Fruit fly (Drosophila melanogaster) whole organism, wandering third instar larva: ENCODE measurements around the gene Fur1.

Experiments
- Abd-B ChIP-seq: fragments of >200 bp; optimal IDR thresholded peaks from 2 replicates; lab custom pipeline; 2017; ENCODE audit warnings: missing biosample characterization, missing genetic modification characterization
- CG32264 ChIP-seq: fragments of 200-800 bp; sonication (Bioruptor generic); optimal IDR thresholded peaks from 2 replicates; lab custom pipeline; 2016; ENCODE audit warnings: missing biosample characterization, missing genetic modification characterization
- CG9705 ChIP-seq: fragments of 200-800 bp; sonication (Bioruptor generic); optimal IDR thresholded peaks from 2 replicates; lab custom pipeline; 2018; ENCODE audit warnings: missing biosample characterization, mild to moderate bottlenecking, missing genetic modification characterization
- CrebA ChIP-seq: fragments of 200-800 bp; sonication (Bioruptor generic); optimal IDR thresholded peaks from 2 replicates; lab custom pipeline; 2016; ENCODE audit warnings: missing biosample characterization, mild to moderate bottlenecking, missing genetic modification characterization, borderline replicate concordance
- Dfd ChIP-seq: fragments of >200 bp; optimal IDR thresholded peaks from 2 replicates; lab custom pipeline; 2017; ENCODE audit warnings: missing biosample characterization, missing genetic modification characterization
- Dif ChIP-seq: fragments of 200-275, 200-300 bp; sonication (Bioruptor generic); optimal IDR thresholded peaks from 2 replicates; lab custom pipeline; 2018; ENCODE audit warnings: missing biosample characterization, missing genetic modification characterization; ENCODE audit not compliant: partially characterized antibody
- GATAd ChIP-seq: sonication (Bioruptor generic); optimal IDR thresholded peaks from 2 replicates; lab custom pipeline; 2016; ENCODE audit warnings: missing biosample characterization, missing genetic modification characterization
- HLH106 ChIP-seq: fragments of 200-800 bp; optimal IDR thresholded peaks from 3 replicates; lab custom pipeline; 2019; ENCODE audit warnings: missing biosample characterization, mild to moderate bottlenecking, missing genetic modification characterization, moderate library complexity
- Hnf4 ChIP-seq: fragments of 200-800 bp; sonication (Bioruptor generic); optimal IDR thresholded peaks from 2 replicates; lab custom pipeline; 2016; ENCODE audit warnings: missing biosample characterization, mild to moderate bottlenecking, missing genetic modification characterization
- Hr78 ChIP-seq: fragments of >200 bp; optimal IDR thresholded peaks from 2 replicates; lab custom pipeline; 2017; ENCODE audit warnings: missing biosample characterization, missing genetic modification characterization
- Hr83 ChIP-seq: fragments of 200-300 bp; sonication (Bioruptor generic); optimal IDR thresholded peaks from 2 replicates; lab custom pipeline; 2016; ENCODE audit warnings: missing biosample characterization, mild to moderate bottlenecking, missing genetic modification characterization, moderate library complexity; ENCODE audit not compliant: poor library complexity, severe bottlenecking
- Jra ChIP-seq: sonication (Bioruptor generic); optimal IDR thresholded peaks from 2 replicates; lab custom pipeline; 2016; ENCODE audit warnings: missing biosample characterization, missing genetic modification characterization
- Myc ChIP-seq: fragments of >200 bp; optimal IDR thresholded peaks from 2 replicates; lab custom pipeline; 2017
- N ChIP-seq: fragments of >200 bp; optimal IDR thresholded peaks from 2 replicates; lab custom pipeline; 2018; ENCODE audit warnings: missing biosample characterization, missing external identifiers, missing genetic modification characterization
- OdsH ChIP-seq: fragments of 200-800 bp; sonication (Bioruptor generic); optimal IDR thresholded peaks from 2 replicates; lab custom pipeline; 2016; ENCODE audit warnings: missing biosample characterization, mild to moderate bottlenecking, missing genetic modification characterization
- Sp1 ChIP-seq: fragments of 200-800 bp; sonication (Bioruptor generic); optimal IDR thresholded peaks from 3 replicates; lab custom pipeline; 2019; ENCODE audit warnings: missing biosample characterization, mild to moderate bottlenecking, missing genetic modification characterization, moderate library complexity
- Vsx2 ChIP-seq: fragments of 200-300, 225-300 bp; sonication (Bioruptor generic); optimal IDR thresholded peaks from 2 replicates; lab custom pipeline; 2018; ENCODE audit warnings: missing biosample characterization, missing genetic modification characterization; ENCODE audit not compliant: partially characterized antibody
- br ChIP-seq: fragments of 200-800 bp; sonication (Bioruptor generic); optimal IDR thresholded peaks from 2 replicates; lab custom pipeline; 2016; ENCODE audit warnings: missing biosample characterization, missing genetic modification characterization
- brk ChIP-seq: fragments of 200-800 bp; sonication (Bioruptor generic); optimal IDR thresholded peaks from 2 replicates; lab custom pipeline; 2016; ENCODE audit warnings: missing biosample characterization, mild to moderate bottlenecking, missing genetic modification characterization
- dmrt93B ChIP-seq: fragments of 200-800 bp; sonication (Bioruptor generic); optimal IDR thresholded peaks from 2 replicates; lab custom pipeline; 2018; ENCODE audit warnings: missing biosample characterization, mild to moderate bottlenecking, missing genetic modification characterization
- dsf ChIP-seq: sonication (Bioruptor generic); optimal IDR thresholded peaks from 2 replicates; lab custom pipeline; 2016; ENCODE audit warnings: missing biosample characterization, missing genetic modification characterization, borderline replicate concordance
- ey ChIP-seq: fragments of 200-800 bp; sonication (Bioruptor generic); optimal IDR thresholded peaks from 2 replicates; lab custom pipeline; 2016; ENCODE audit warnings: missing biosample characterization, missing genetic modification characterization
- fru ChIP-seq: fragments of 200-800 bp; sonication (Bioruptor generic); optimal IDR thresholded peaks from 3 replicates; lab custom pipeline; 2016; ENCODE audit warnings: missing biosample characterization, mild to moderate bottlenecking, missing genetic modification characterization
- h ChIP-seq: fragments of 200-800 bp; sonication (Bioruptor generic); optimal IDR thresholded peaks from 3 replicates; lab custom pipeline; 2016; ENCODE audit warnings: missing biosample characterization, mild to moderate bottlenecking, missing genetic modification characterization
- jim ChIP-seq: fragments of 175-275, 200-325 bp; sonication (Bioruptor generic); optimal IDR thresholded peaks from 2 replicates; lab custom pipeline; 2016; ENCODE audit warnings: missing biosample characterization, mild to moderate bottlenecking, missing genetic modification characterization
- lola ChIP-seq: fragments of >200 bp; optimal IDR thresholded peaks from 2 replicates; lab custom pipeline; 2017; ENCODE audit warnings: missing biosample characterization, missing genetic modification characterization
- pan ChIP-seq: fragments of >200 bp; optimal IDR thresholded peaks from 2 replicates; lab custom pipeline; 2017
- psq ChIP-seq: fragments of 200-800 bp; sonication (Bioruptor generic); optimal IDR thresholded peaks from 3 replicates; lab custom pipeline; 2017; ENCODE audit warnings: missing biosample characterization, mild to moderate bottlenecking, missing genetic modification characterization, moderate library complexity
- rgr ChIP-seq: fragments of 200-800 bp; sonication (Bioruptor generic); optimal IDR thresholded peaks from 3 replicates; lab custom pipeline; 2016; ENCODE audit warnings: missing biosample characterization, mild to moderate bottlenecking, missing genetic modification characterization
- sage ChIP-seq: fragments of 200-800 bp; sonication (Bioruptor generic); optimal IDR thresholded peaks from 2 replicates; lab custom pipeline; 2016; ENCODE audit warnings: missing biosample characterization, mild to moderate bottlenecking, missing genetic modification characterization
- tai ChIP-seq: sonication (Bioruptor generic); optimal IDR thresholded peaks from 2 replicates; lab custom pipeline; 2016; ENCODE audit warnings: missing biosample characterization, missing genetic modification characterization
- usp ChIP-seq: fragments of >200 bp; optimal IDR thresholded peaks from 2 replicates; lab custom pipeline; 2017; ENCODE audit warnings: missing biosample characterization, missing genetic modification characterization

Gene Fur1

DNA sequence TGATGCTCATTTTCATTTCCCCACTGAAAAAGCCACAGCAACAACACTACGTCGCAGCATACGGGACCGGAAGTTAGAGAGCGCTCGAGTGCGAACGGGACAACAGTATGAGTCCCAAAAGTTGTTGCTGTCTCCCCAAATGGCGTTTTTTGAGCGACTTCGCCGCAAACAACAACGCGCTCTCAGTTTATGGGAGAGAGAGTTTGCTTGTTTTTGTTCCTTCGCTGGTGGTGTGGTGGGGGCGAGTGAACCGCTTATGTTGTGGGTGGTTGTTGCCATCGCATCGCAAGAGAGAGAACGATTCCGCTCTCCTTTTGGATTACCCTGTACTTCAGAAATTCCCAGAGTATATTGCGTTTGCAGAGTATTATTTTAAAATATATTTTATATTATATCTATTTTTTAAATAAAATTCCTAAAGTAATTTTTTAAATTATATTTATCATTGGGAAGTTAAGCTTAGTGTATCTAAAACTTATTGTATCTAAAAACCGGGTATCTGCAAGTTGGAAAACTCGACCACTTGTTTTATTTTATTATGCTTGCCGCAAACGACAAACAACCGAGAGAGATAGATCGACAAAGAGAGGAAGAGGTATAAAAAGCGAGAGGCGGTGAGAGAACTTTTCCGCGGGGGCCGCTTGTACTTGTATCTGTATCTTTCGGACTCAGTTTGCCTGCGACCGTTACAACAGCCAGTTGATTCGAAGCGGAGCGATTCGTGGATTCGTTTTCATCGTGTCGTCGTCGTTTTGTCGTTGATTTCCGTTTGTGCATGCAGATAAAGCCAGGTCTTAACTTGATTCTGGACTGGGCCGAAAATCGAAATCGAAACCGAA, 42.8 kb upstream of the Fur1 start, which contains the start of gene msi (continued):
- TF ChIP-seq jim, result peak; percentile 49
- no peak for TF ChIP-seq GATAd (GFP tag; lab: Kevin White, UChicago)
- TF ChIP-seq pan (lab: Kevin White, UChicago), result peak; percentile 76

DNA sequence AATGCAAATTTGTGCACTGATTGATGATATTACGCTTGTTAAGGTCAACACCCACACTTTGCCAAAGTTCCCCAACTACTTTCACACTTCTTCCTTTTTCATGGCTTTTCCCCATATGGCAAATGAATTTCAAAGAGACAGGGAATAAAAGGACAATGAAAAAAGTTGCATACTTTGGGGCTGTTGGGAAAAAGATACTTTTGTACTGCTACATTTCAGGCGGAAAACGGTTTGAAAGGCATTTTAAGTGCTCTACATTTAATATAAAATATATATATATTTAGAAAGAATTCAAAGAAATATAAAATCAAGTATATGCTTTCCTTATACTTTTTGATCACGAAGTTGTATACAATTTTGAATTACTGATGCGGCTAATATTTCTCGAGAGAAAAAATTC, 39.9 kb upstream of the Fur1 start:
- TF ChIP-seq Hnf4 (GFP tag; lab: Kevin White, UChicago), result no peak
- TF ChIP-seq Myc (lab: Kevin White, UChicago), result peak; percentile 83
- TF ChIP-seq N (GFP tag; lab: Kevin White, UChicago), result peak; percentile 22
- no peak for TF ChIP-seq ey

DNA sequence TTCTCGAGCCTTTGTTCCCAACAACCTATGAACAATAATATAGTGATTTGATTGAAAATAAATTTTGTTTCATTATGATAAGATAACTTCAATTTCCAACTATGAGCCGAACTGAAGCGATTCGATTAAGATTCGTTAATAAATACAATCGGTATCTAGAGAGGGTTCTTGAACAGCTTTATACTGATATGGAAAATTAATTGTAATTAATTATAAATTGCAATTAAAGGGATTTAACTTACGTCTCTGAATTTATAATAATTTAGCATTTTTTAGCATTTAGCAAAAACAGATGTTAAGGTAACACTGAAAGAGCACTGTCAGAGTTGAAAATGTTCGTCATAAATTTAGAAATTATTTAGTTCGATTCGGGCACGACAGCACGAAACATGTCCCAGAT, 33.1 kb upstream of the Fur1 start, which contains the start of gene CG5111:
CG5111 (plus strand) TSS at position 301 of the 400 bp plus-strand sequence.
- TF ChIP-seq psq (no peak), OdsH (GFP tag; lab: Kevin White, UChicago) (no peak), Sp1 (no peak), CrebA (GFP tag; lab: Kevin White, UChicago) (no peak), br (GFP tag; lab: Kevin White, UChicago) (no peak), N (GFP tag; lab: Kevin White, UChicago) (no peak), Hr78 (GFP tag; lab: Kevin White, UChicago) (no peak), rgr (GFP tag; lab: Kevin White, UChicago) (no peak), Myc (lab: Kevin White, UChicago) (no peak), dsf (no peak), Dfd (no peak), Hnf4 (GFP tag; lab: Kevin White, UChicago) (no peak), fru (no peak), tai (GFP tag; lab: Kevin White, UChicago) (no peak), Dif (GFP tag; lab: Kevin White, UChicago) (no peak), usp (GFP tag; lab: Kevin White, UChicago) (no peak), GATAd (GFP tag; lab: Kevin White, UChicago) (no peak), Vsx2 (no peak), dmrt93B (GFP tag; lab: Kevin White, UChicago) (no peak), lola (no peak)

DNA sequence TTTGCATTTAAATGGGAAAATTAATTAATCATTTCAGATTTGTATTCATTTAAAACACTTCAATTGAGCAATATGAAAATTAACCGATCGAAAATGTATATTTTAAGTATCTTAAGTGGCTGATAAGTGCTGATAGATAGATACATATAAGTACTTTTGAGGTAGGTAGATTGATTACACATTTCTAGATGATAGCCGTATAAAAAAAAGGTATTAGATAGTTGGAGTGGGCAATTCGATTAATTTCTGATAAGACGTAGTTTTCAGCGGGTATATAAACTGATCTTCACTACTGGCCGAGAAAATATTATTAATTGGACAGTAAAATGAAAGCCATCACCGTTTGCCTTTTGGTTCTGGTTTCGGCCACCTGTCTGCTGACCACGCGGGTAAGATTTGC, 32.0 kb upstream of the Fur1 start, which contains the start of gene CG5107:
CG5107 (plus strand) TSS at position 301 of the 400 bp plus-strand sequence.
- no peak for TF ChIP-seq pan (lab: Kevin White, UChicago)

dm6 chr3R:25495753-25496152, 22.9 kb upstream of the Fur1 start:
- TF ChIP-seq CG9705 (GFP tag; lab: Kevin White, UChicago) (no peak), pan (lab: Kevin White, UChicago) (no peak), Dif (GFP tag; lab: Kevin White, UChicago) (no peak), h (GFP tag; lab: Kevin White, UChicago) (no peak), Jra (GFP tag; lab: Kevin White, UChicago) (no peak), Hnf4 (GFP tag; lab: Kevin White, UChicago) (no peak), CG32264 (GFP tag; lab: Kevin White, UChicago) (no peak), dsf (no peak), HLH106 (tag; lab: Kevin White, UChicago) (no peak), Abd-B (GFP tag; lab: Kevin White, UChicago) (no peak), Hr83 (GFP tag; lab: Kevin White, UChicago) (no peak), sage (GFP tag; lab: Kevin White, UChicago) (no peak), Dfd (no peak), psq (no peak), brk (GFP tag; lab: Kevin White, UChicago) (no peak), GATAd (GFP tag; lab: Kevin White, UChicago) (no peak)
